Worm (Caenorhabditis elegans) whole organism, L1 larva: ENCODE measurements around the gene bath-7.

ENCODE experiments used
- egl-13 ChIP-seq: sonication (generic microtip); optimal IDR thresholded peaks from 2 replicates; lab custom pipeline; 2016; ENCODE audit warnings: missing genotype, missing genetic modification reagents, missing genetic modification characterization, missing compliant biosample characterization
- elt-2 ChIP-seq: sonication (generic microtip); optimal IDR thresholded peaks from 2 replicates; lab custom pipeline; 2016; ENCODE audit warnings: missing genetic modification characterization, mild to moderate bottlenecking, inconsistent platforms, missing compliant biosample characterization, missing genetic modification reagents
- ets-5 ChIP-seq: fragments of 200-800 bp; sonication (Bioruptor generic); IDR thresholded peaks from 2 replicates; pipeline ENCODE4 v1.3.6; 2022; ENCODE audit warnings: missing genetic modification characterization, missing compliant biosample characterization
- nhr-71 ChIP-seq: sonication (generic microtip); optimal IDR thresholded peaks from 2 replicates; lab custom pipeline; 2016; ENCODE audit warnings: mild to moderate bottlenecking, missing genetic modification characterization, moderate library complexity, missing compliant biosample characterization
- pag-3 ChIP-seq: sonication (generic microtip); optimal IDR thresholded peaks from 2 replicates; lab custom pipeline; 2017; ENCODE audit warnings: missing genetic modification characterization, mild to moderate bottlenecking, missing compliant biosample characterization, antibody characterized with exemption, borderline replicate concordance; ENCODE audit not compliant: insufficient read depth
- unc-62 ChIP-seq: fragments of 150-350 bp; optimal IDR thresholded peaks from 2 replicates; lab custom pipeline; 2014; ENCODE audit warnings: missing biosample characterization, missing genetic modification reagents, missing genetic modification characterization

Gene bath-7

ce11 chrII:1870875-1871592 lies 49.9 kb downstream of the bath-7 start, which contains the start of gene math-10:
Gene math-10, plus strand, starts transcription at chrII:1871542.
- TF ChIP-seq pag-3 (tag; lab: Kevin White, UChicago) (no peak), nhr-71 (tag; lab: Kevin White, UChicago) (no peak), elt-2 (tag; lab: Kevin White, UChicago) (peak; percentile 33), egl-13 (tag; lab: Kevin White, UChicago) (no peak), ets-5 (GFP tag; lab: Robert Waterston, UW) (no peak), unc-62 (no peak)
